Worm (Caenorhabditis elegans) whole organism, L4 larva: ENCODE data around the gene F17A9.4.

Experiments used
- aly-2 ChIP-seq: sonication (generic microtip); optimal IDR thresholded peaks from 2 replicates; lab custom pipeline; 2018; ENCODE audit warnings: missing biosample characterization, missing genetic modification characterization
- dve-1 ChIP-seq: sonication (generic microtip); optimal IDR thresholded peaks from 2 replicates; lab custom pipeline; 2017; ENCODE audit warnings: antibody characterized with exemption, mild to moderate bottlenecking, missing genetic modification characterization, missing compliant biosample characterization; ENCODE audit not compliant: insufficient read depth
- egl-43 ChIP-seq: fragments of 200-800 bp; sonication (Bioruptor generic); IDR thresholded peaks from 2 replicates; pipeline ENCODE4 v1.3.6; 2022; ENCODE audit warnings: missing genetic modification reagents, missing genetic modification characterization, missing compliant biosample characterization
- lir-3 ChIP-seq: sonication (generic microtip); optimal IDR thresholded peaks from 2 replicates; lab custom pipeline; 2016; ENCODE audit warnings: mild to moderate bottlenecking, missing genetic modification characterization, missing compliant biosample characterization
- mdl-1 ChIP-seq, 2 experiments: fragments of 150-350 bp in 1 of 2; sonication (generic microtip) in 1 of 2; optimal IDR thresholded peaks; 2 replicates each; lab custom pipeline; 2014 to 2017; ENCODE audit warnings: missing biosample characterization in 2 of 2, missing genetic modification characterization in 2 of 2
- mep-1 ChIP-seq: fragments of 150-350 bp; sonication (generic microtip); optimal IDR thresholded peaks from 3 replicates; lab custom pipeline; 2014; ENCODE audit warnings: missing biosample characterization, missing genetic modification characterization
- nhr-25 ChIP-seq: sonication (generic microtip); optimal IDR thresholded peaks from 2 replicates; lab custom pipeline; 2017; ENCODE audit warnings: missing genetic modification characterization, mild to moderate bottlenecking, missing compliant biosample characterization, antibody characterized with exemption, moderate library complexity, borderline replicate concordance; ENCODE audit not compliant: insufficient read depth
- nhr-28 ChIP-seq: fragments of 150-350 bp; optimal IDR thresholded peaks from 2 replicates; lab custom pipeline; 2014; ENCODE audit warnings: missing biosample characterization, missing genetic modification characterization
- nhr-41 ChIP-seq: fragments of 200-800 bp; sonication (Bioruptor generic); IDR thresholded peaks from 2 replicates; pipeline ENCODE4 v1.3.6; 2022; ENCODE audit warnings: missing genetic modification reagents, missing genetic modification characterization, missing compliant biosample characterization
- nhr-76 ChIP-seq: fragments of 150-350 bp; optimal IDR thresholded peaks from 2 replicates; lab custom pipeline; 2014; ENCODE audit warnings: missing biosample characterization, missing genetic modification characterization
- pha-4 ChIP-seq, 2 experiments: fragments of 150-350 bp in 1 of 2; fragments of 200-800 bp in 1 of 2; sonication (Bioruptor generic) in 1 of 2; IDR thresholded peaks in 1 of 2; optimal IDR thresholded peaks in 1 of 2; 2 replicates each; pipeline versions ENCODE4 v1.3.6 to Lab custom; 2014 to 2022; ENCODE audit warnings: missing genetic modification characterization in 2 of 2, missing genetic modification reagents in 2 of 2, missing biosample characterization in 1 of 2, missing compliant biosample characterization in 1 of 2
- snpc-4 ChIP-seq: fragments of 150-350 bp; optimal IDR thresholded peaks from 2 replicates; lab custom pipeline; 2014; ENCODE audit warnings: missing biosample characterization, missing genetic modification characterization
- spr-3 ChIP-seq: fragments of 200-800 bp; sonication (Bioruptor generic); optimal IDR thresholded peaks from 2 replicates; lab custom pipeline; 2018; ENCODE audit warnings: mild to moderate bottlenecking, missing genetic modification characterization, missing compliant biosample characterization
- unc-39 ChIP-seq: sonication (generic microtip); optimal IDR thresholded peaks from 2 replicates; lab custom pipeline; 2017; ENCODE audit warnings: missing biosample characterization, missing genetic modification characterization

DNA sequence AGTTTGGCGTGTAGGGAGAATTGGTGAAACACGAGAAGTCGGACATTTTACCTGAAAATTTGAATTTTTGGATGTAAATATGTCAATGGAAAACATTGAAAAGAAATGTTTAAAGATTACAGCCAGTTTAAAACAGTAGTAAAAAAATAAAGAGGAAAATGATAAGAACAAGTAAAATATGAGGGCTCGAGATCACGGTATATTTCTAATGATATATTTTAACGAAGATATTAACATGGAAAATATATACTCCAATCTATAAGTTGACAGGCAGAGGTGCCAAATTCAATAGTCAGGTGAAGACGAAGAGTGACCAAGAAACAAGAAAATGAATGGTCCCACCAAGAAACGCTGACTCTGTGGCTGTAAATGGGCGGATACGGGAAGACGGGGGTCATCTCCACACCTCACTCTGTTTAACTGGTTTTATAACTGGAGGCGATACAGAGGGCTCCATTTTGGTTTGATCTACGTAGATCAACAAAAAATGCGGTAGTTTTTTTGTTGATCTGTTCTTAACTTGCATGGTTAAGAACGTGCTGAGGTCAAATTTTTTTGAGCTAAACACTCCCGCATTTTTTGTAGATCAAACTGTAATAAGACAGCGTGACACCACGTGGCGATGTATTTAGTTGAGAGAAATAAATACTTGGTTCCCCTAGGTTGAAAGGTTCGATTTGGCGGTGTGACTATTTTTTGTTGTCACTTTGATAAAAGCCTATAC is 9.9 kb upstream of the F17A9.4 start, which contains the start of gene ceh-49:
- TF ChIP-seq pha-4 (GFP tag; IDR thresholded peaks at IDR 0.05; lab: Robert Waterston, UW) (no peak), pha-4 (tag; optimal IDR thresholded peaks at IDR 0.05; lab: Kevin White, UChicago) (no peak), nhr-76 (tag; lab: Kevin White, UChicago) (no peak), dve-1 (tag; lab: Kevin White, UChicago) (no peak), egl-43 (GFP tag; lab: Robert Waterston, UW) (no peak), lir-3 (tag; lab: Kevin White, UChicago) (no peak), unc-39 (tag; lab: Kevin White, UChicago) (no peak), nhr-25 (tag; lab: Kevin White, UChicago) (no peak), spr-3 (GFP tag; lab: Kevin White, UChicago) (no peak), aly-2 (tag; lab: Kevin White, UChicago) (no peak), mdl-1 (tag; optimal IDR thresholded peaks at IDR 0.05; lab: Kevin White, UChicago) (no peak), nhr-41 (GFP tag; lab: Robert Waterston, UW) (no peak), snpc-4 (no peak), nhr-28 (tag; lab: Kevin White, UChicago) (no peak), mep-1 (tag; lab: Kevin White, UChicago) (no peak)
